Fruit fly (Drosophila melanogaster) whole organism, embryonic: ENCODE measurements around the gene CG7656.
A peak's percentile ranks its signal among the peaks of the same experiment; 100 is the strongest.

Experiments
- Aef1 ChIP-seq: fragments of 200-800 bp; sonication (Bioruptor generic); IDR thresholded peaks from 3 replicates; pipeline ENCODE4 v1.3.6; 2022; ENCODE audit warnings: missing biosample characterization, missing genetic modification characterization
- Asciz ChIP-seq: fragments of 200-800 bp; sonication (Bioruptor generic); optimal IDR thresholded peaks from 2 replicates; lab custom pipeline; 2017; ENCODE audit warnings: missing biosample characterization, mild to moderate bottlenecking, missing genetic modification characterization, missing genetic modification reagents
- CG10431 ChIP-seq: fragments of 200-800 bp; sonication (Bioruptor generic); optimal IDR thresholded peaks from 3 replicates; lab custom pipeline; 2018; ENCODE audit warnings: missing biosample characterization, mild to moderate bottlenecking, missing genetic modification characterization
- CG10979 ChIP-seq: fragments of 200-800 bp; sonication (Bioruptor generic); optimal IDR thresholded peaks from 2 replicates; lab custom pipeline; 2018; ENCODE audit warnings: missing biosample characterization, mild to moderate bottlenecking, missing genetic modification characterization, moderate library complexity
- CG11504 ChIP-seq: fragments of 200-800 bp; sonication (Bioruptor generic); optimal IDR thresholded peaks from 3 replicates; lab custom pipeline; 2019; ENCODE audit warnings: missing biosample characterization, mild to moderate bottlenecking, missing genetic modification characterization, moderate library complexity
- CG13296 ChIP-seq: fragments of 200-800 bp; sonication (Bioruptor generic); optimal IDR thresholded peaks from 3 replicates; lab custom pipeline; 2018; ENCODE audit warnings: missing biosample characterization, mild to moderate bottlenecking, missing genetic modification characterization
- CG14710 ChIP-seq: fragments of 200-800 bp; sonication (Bioruptor generic); optimal IDR thresholded peaks from 3 replicates; lab custom pipeline; 2019; ENCODE audit warnings: missing biosample characterization, mild to moderate bottlenecking, missing genetic modification characterization, moderate library complexity
- CG17829 ChIP-seq: fragments of 200-800 bp; optimal IDR thresholded peaks from 2 replicates; lab custom pipeline; 2019; ENCODE audit warnings: missing biosample characterization, mild to moderate bottlenecking, missing genetic modification characterization, moderate library complexity
- CG18262 ChIP-seq: fragments of 200-800 bp; optimal IDR thresholded peaks from 3 replicates; lab custom pipeline; 2019; ENCODE audit warnings: missing biosample characterization, mild to moderate bottlenecking, missing genetic modification characterization, moderate library complexity
- CG2120 ChIP-seq: fragments of 200-800 bp; sonication (Bioruptor generic); optimal IDR thresholded peaks from 3 replicates; lab custom pipeline; 2016; ENCODE audit warnings: missing biosample characterization, missing genetic modification characterization
- CG30020 ChIP-seq: fragments of 200-800 bp; optimal IDR thresholded peaks from 2 replicates; lab custom pipeline; 2019; ENCODE audit warnings: missing biosample characterization, mild to moderate bottlenecking, missing genetic modification characterization, moderate library complexity
- CG31365 ChIP-seq: fragments of 200-800 bp; sonication (Bioruptor generic); optimal IDR thresholded peaks from 2 replicates; lab custom pipeline; 2018; ENCODE audit warnings: missing biosample characterization, mild to moderate bottlenecking, missing genetic modification characterization
- CG34376 ChIP-seq: fragments of 200-800 bp; sonication (Bioruptor generic); optimal IDR thresholded peaks from 2 replicates; lab custom pipeline; 2018; ENCODE audit warnings: missing biosample characterization, mild to moderate bottlenecking, missing genetic modification characterization
- CG34422 ChIP-seq: fragments of 200-800 bp; sonication (Bioruptor generic); IDR thresholded peaks from 3 replicates; pipeline ENCODE4 v1.3.6; 2022; ENCODE audit warnings: missing biosample characterization, missing genetic modification characterization
- CG4282 ChIP-seq: fragments of 200-800 bp; sonication (Bioruptor generic); optimal IDR thresholded peaks from 2 replicates; lab custom pipeline; 2016; ENCODE audit warnings: missing biosample characterization, missing genetic modification characterization
- CG4730 ChIP-seq: fragments of 200-800 bp; sonication (Bioruptor generic); IDR thresholded peaks from 2 replicates; pipeline ENCODE4 v1.3.6; 2022; ENCODE audit warnings: missing biosample characterization, missing genetic modification characterization
- CG5180 ChIP-seq: fragments of 200-800 bp; sonication (Bioruptor generic); optimal IDR thresholded peaks from 3 replicates; lab custom pipeline; 2017; ENCODE audit warnings: missing biosample characterization, missing genetic modification characterization, mild to moderate bottlenecking, moderate library complexity, missing genetic modification reagents
- CG6689 ChIP-seq: fragments of 200-800 bp; sonication (Bioruptor generic); IDR thresholded peaks from 2 replicates; pipeline ENCODE4 v1.3.6; 2022; ENCODE audit warnings: missing biosample characterization, missing genetic modification characterization
- CG6765 ChIP-seq: fragments of 200-800 bp; sonication (Bioruptor generic); optimal IDR thresholded peaks from 3 replicates; lab custom pipeline; 2017; ENCODE audit warnings: missing biosample characterization, mild to moderate bottlenecking, missing genetic modification characterization
- CG6854 ChIP-seq: fragments of 200-800 bp; sonication (Bioruptor generic); optimal IDR thresholded peaks from 3 replicates; lab custom pipeline; 2017; ENCODE audit warnings: missing biosample characterization, mild to moderate bottlenecking, missing genetic modification characterization
- CG7786 ChIP-seq: fragments of 200-800 bp; sonication (Bioruptor generic); optimal IDR thresholded peaks from 2 replicates; lab custom pipeline; 2016; ENCODE audit warnings: missing biosample characterization, missing genetic modification characterization
- CTCF ChIP-seq: fragments of 200-800 bp; sonication (Bioruptor generic); optimal IDR thresholded peaks from 2 replicates; lab custom pipeline; 2017; ENCODE audit warnings: missing biosample characterization, mild to moderate bottlenecking, missing genetic modification characterization, moderate library complexity
- CoRest ChIP-seq: fragments of 200-800 bp; sonication (Bioruptor generic); optimal IDR thresholded peaks from 3 replicates; lab custom pipeline; 2018; ENCODE audit warnings: missing biosample characterization, mild to moderate bottlenecking, missing genetic modification characterization, moderate library complexity
- Dbx ChIP-seq: fragments of 200-800 bp; sonication (Bioruptor generic); IDR thresholded peaks from 3 replicates; pipeline ENCODE4 v1.3.6; 2022; ENCODE audit warnings: missing biosample characterization, missing genetic modification characterization
- Dp ChIP-seq: fragments of 200-800 bp; sonication (Bioruptor generic); optimal IDR thresholded peaks from 2 replicates; lab custom pipeline; 2018; ENCODE audit warnings: missing biosample characterization, mild to moderate bottlenecking, missing genetic modification characterization, moderate library complexity
- Fer1 ChIP-seq: fragments of 200-800 bp; sonication (Bioruptor generic); optimal IDR thresholded peaks from 2 replicates; lab custom pipeline; 2017; ENCODE audit warnings: missing biosample characterization, mild to moderate bottlenecking, missing genetic modification characterization
- GATAe ChIP-seq: fragments of 200-800 bp; sonication (Bioruptor generic); conservative IDR thresholded peaks from 2 replicates; pipeline ENCODE4 v1.3.6; 2022; ENCODE audit warnings: missing biosample characterization, missing genetic modification characterization
- Hr51 ChIP-seq, 2 experiments: fragments of 200-800 bp; sonication (Bioruptor generic); optimal IDR thresholded peaks; 2 replicates in 1 of 2; 3 replicates in 1 of 2; lab custom pipeline; 2016 to 2018; ENCODE audit warnings: missing biosample characterization in 2 of 2, missing genetic modification characterization in 2 of 2, mild to moderate bottlenecking in 1 of 2, moderate library complexity in 1 of 2
- MESR4 ChIP-seq: fragments of 200-800 bp; sonication (Bioruptor generic); optimal IDR thresholded peaks from 2 replicates; lab custom pipeline; 2018; ENCODE audit warnings: missing biosample characterization, mild to moderate bottlenecking, missing genetic modification characterization, moderate library complexity
- Mes4 ChIP-seq: fragments of 200-800 bp; sonication (Bioruptor generic); optimal IDR thresholded peaks from 2 replicates; lab custom pipeline; 2016; ENCODE audit warnings: missing biosample characterization, missing genetic modification characterization
- Opbp ChIP-seq: fragments of 200-800 bp; sonication (Bioruptor generic); IDR thresholded peaks from 3 replicates; pipeline ENCODE4 v1.3.6; 2022; ENCODE audit warnings: missing biosample characterization, missing genetic modification characterization; ENCODE audit not compliant: partially characterized antibody
- Pdp1 ChIP-seq, 2 experiments: fragments of 200-800 bp; sonication (Bioruptor generic); optimal IDR thresholded peaks; 3 replicates each; lab custom pipeline; 2016; ENCODE audit warnings: missing biosample characterization in 2 of 2, missing genetic modification characterization in 2 of 2, mild to moderate bottlenecking in 1 of 2, moderate library complexity in 1 of 2
- Sin3A ChIP-seq: fragments of >200 bp; optimal IDR thresholded peaks from 2 replicates; lab custom pipeline; 2018
- Sry-δ ChIP-seq: fragments of 200-800 bp; sonication (Bioruptor generic); optimal IDR thresholded peaks from 2 replicates; lab custom pipeline; 2016; ENCODE audit warnings: missing biosample characterization, missing genetic modification characterization
- Xrp1 ChIP-seq: fragments of 200-800 bp; sonication (Bioruptor generic); IDR thresholded peaks from 2 replicates; pipeline ENCODE4 v1.3.6; 2022; ENCODE audit warnings: missing biosample characterization, missing genetic modification characterization
- ato ChIP-seq: fragments of 200-800 bp; sonication (Bioruptor generic); IDR thresholded peaks from 2 replicates; pipeline ENCODE4 v1.3.6; 2022; ENCODE audit warnings: missing biosample characterization, missing genetic modification characterization; ENCODE audit not compliant: partially characterized antibody
- chinmo ChIP-seq: fragments of 200-800 bp; sonication (Bioruptor generic); IDR thresholded peaks from 4 replicates; pipeline ENCODE4 v1.3.6; 2022; ENCODE audit warnings: missing biosample characterization, missing genetic modification characterization; ENCODE audit not compliant: partially characterized antibody
- corto ChIP-seq: fragments of 200-800 bp; sonication (Bioruptor generic); optimal IDR thresholded peaks from 2 replicates; lab custom pipeline; 2016; ENCODE audit warnings: missing biosample characterization, mild to moderate bottlenecking, missing genetic modification characterization, moderate library complexity
- kni ChIP-seq: fragments of 200-800 bp; sonication (Bioruptor generic); optimal IDR thresholded peaks from 3 replicates; lab custom pipeline; 2017; ENCODE audit warnings: mild to moderate bottlenecking, missing biosample characterization, missing genetic modification reagents, missing genetic modification characterization
- lbe ChIP-seq: fragments of 200-800 bp; sonication (Bioruptor generic); optimal IDR thresholded peaks from 2 replicates; lab custom pipeline; 2016; ENCODE audit warnings: missing biosample characterization, mild to moderate bottlenecking, missing genetic modification characterization
- lilli ChIP-seq: fragments of 200-800 bp; sonication (Bioruptor generic); optimal IDR thresholded peaks from 3 replicates; lab custom pipeline; 2016; ENCODE audit warnings: missing biosample characterization, missing genetic modification characterization
- mirr ChIP-seq: fragments of 200-800 bp; sonication (Bioruptor generic); optimal IDR thresholded peaks from 3 replicates; lab custom pipeline; 2018; ENCODE audit warnings: missing biosample characterization, mild to moderate bottlenecking, missing genetic modification characterization
- pita ChIP-seq: fragments of 200-800 bp; sonication (Bioruptor generic); optimal IDR thresholded peaks from 2 replicates; lab custom pipeline; 2017; ENCODE audit warnings: missing biosample characterization, mild to moderate bottlenecking, missing genetic modification characterization
- slp2 ChIP-seq: fragments of 200-800 bp; sonication (Bioruptor generic); optimal IDR thresholded peaks from 2 replicates; lab custom pipeline; 2016; ENCODE audit warnings: missing biosample characterization, missing genetic modification characterization
- sr ChIP-seq: fragments of 200-800 bp; sonication (Bioruptor generic); IDR thresholded peaks from 3 replicates; pipeline ENCODE4 v1.3.6; 2022; ENCODE audit warnings: missing biosample characterization, missing genetic modification characterization
- twi ChIP-seq: fragments of 200-800 bp; optimal IDR thresholded peaks from 2 replicates; lab custom pipeline; 2019; ENCODE audit warnings: missing biosample characterization, mild to moderate bottlenecking, missing genetic modification characterization, moderate library complexity
- tx ChIP-seq: fragments of 200-800 bp; sonication (Bioruptor generic); optimal IDR thresholded peaks from 2 replicates; lab custom pipeline; 2016; ENCODE audit warnings: missing biosample characterization, missing genetic modification characterization
- wek ChIP-seq: fragments of 200-800 bp; sonication (Bioruptor generic); optimal IDR thresholded peaks from 3 replicates; lab custom pipeline; 2018; ENCODE audit warnings: missing biosample characterization, mild to moderate bottlenecking, missing genetic modification characterization, moderate library complexity
- zfh1 ChIP-seq: fragments of 200-800 bp; sonication (Bioruptor generic); IDR thresholded peaks from 3 replicates; pipeline ENCODE4 v1.3.6; 2022; ENCODE audit warnings: missing biosample characterization, missing genetic modification characterization

The CG7656 gene

DNA sequence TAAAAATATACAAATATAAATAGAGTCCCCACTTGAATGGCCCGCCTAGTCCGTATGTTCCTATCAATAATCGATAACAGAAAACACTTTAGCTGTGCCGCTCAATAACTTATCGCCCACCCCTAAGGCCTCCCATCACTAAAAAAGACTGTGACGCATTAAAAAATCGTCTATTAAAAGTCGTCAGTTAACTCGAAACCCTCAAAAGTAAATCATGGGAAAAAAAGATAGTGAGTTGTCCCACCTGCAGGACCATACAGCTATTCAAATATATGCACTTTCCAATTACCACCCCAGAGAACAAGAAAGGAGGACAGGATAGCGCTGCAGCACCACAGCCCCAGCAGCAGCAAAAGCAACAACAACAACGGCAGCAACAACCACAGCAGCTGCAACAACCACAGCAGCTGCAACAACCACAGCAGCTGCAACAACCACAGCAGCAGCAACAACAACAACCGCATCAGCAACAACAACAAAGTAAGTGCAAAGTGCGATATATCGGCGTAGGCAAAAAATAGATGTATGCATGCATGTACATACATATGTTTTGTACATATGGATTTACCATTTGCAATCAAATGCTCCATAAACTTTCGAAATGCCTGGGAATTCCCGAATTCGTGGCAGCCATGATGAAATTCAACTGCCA is 33.9 kb downstream of the CG7656 start, which contains the start of gene AGO2 (continued):
- TF ChIP-seq kni: peak; percentile 61
- peak; percentile 92 for TF ChIP-seq Dp (GFP tag; lab: Kevin White, UChicago)
- TF ChIP-seq GATAe: no peak
- TF ChIP-seq CG31365 (tag; lab: Kevin White, UChicago): peak; percentile 3
- TF ChIP-seq corto (GFP tag; lab: Kevin White, UChicago): no peak
- peak in 1 of 2 experiments; percentile 44 for TF ChIP-seq Pdp1 (GFP tag; optimal IDR thresholded peaks at IDR 0.05; lab: Kevin White, UChicago)
- TF ChIP-seq MESR4 (GFP tag; lab: Kevin White, UChicago): peak; percentile 99
- peak; percentile 20 for TF ChIP-seq CG18262
- peak; percentile 32 for TF ChIP-seq mirr (GFP tag; lab: Kevin White, UChicago)
- peak; percentile 62 for TF ChIP-seq ato (GFP tag; lab: Robert Waterston, UW)
- TF ChIP-seq chinmo: peak; percentile 95; the same call in 2 of the 4 replicates
- TF ChIP-seq Sry-δ (GFP tag; lab: Kevin White, UChicago): peak; percentile 95
- TF ChIP-seq CG30020: peak; percentile 63
- TF ChIP-seq Aef1 (GFP tag; lab: Robert Waterston, UW): peak; percentile 70
- TF ChIP-seq CG10431 (GFP tag; lab: Kevin White, UChicago): peak; percentile 61
- peak; percentile 17 for TF ChIP-seq wek (GFP tag; lab: Kevin White, UChicago)
- peak; percentile 28 for TF ChIP-seq CG13296
- TF ChIP-seq Fer1 (GFP tag; lab: Kevin White, UChicago): peak; percentile 13
- no peak for TF ChIP-seq CG4282 (GFP tag; lab: Kevin White, UChicago)
- TF ChIP-seq CG6765: peak; percentile 24
- no peak for TF ChIP-seq slp2 (GFP tag; lab: Kevin White, UChicago)
- TF ChIP-seq sr (GFP tag; lab: Robert Waterston, UW): no peak
- TF ChIP-seq Sin3A (lab: Kevin White, UChicago): peak; percentile 59
- peak; percentile 12 for TF ChIP-seq CG34376 (GFP tag; lab: Kevin White, UChicago)
- TF ChIP-seq CG2120 (GFP tag; lab: Kevin White, UChicago): peak; percentile 11
- peak; percentile 53 for TF ChIP-seq twi
- peak; percentile 43 for TF ChIP-seq lbe (GFP tag; lab: Kevin White, UChicago)
- TF ChIP-seq CTCF (GFP tag; lab: Kevin White, UChicago): peak; percentile 61
- TF ChIP-seq CG7786 (GFP tag; lab: Kevin White, UChicago): no peak
- no peak for TF ChIP-seq tx (GFP tag; lab: Kevin White, UChicago)
- 0 out of 3 replicates have a peak, but pooled peaks have one; percentile 34 for TF ChIP-seq Dbx (GFP tag; lab: Robert Waterston, UW)
- TF ChIP-seq Xrp1 (GFP tag; lab: Robert Waterston, UW): peak; percentile 41; the same call in 1 of the 2 replicates
- TF ChIP-seq CoRest: peak; percentile 23
- TF ChIP-seq CG14710: peak; percentile 81
- peak; percentile 12 for TF ChIP-seq CG10979 (tag; lab: Kevin White, UChicago)
- TF ChIP-seq zfh1 (GFP tag; lab: Robert Waterston, UW): no peak
- peak; percentile 62; the same call in 2 of the 3 replicates for TF ChIP-seq Opbp
- TF ChIP-seq Asciz (GFP tag; lab: Kevin White, UChicago): peak; percentile 23
- no peak for TF ChIP-seq CG4730
- peak; percentile 62 for TF ChIP-seq CG17829 (tag; lab: Kevin White, UChicago)
- TF ChIP-seq pita (GFP tag; lab: Kevin White, UChicago): peak; percentile 62
- TF ChIP-seq CG11504 (tag; lab: Kevin White, UChicago): peak; percentile 76
- TF ChIP-seq Mes4 (GFP tag; lab: Kevin White, UChicago): no peak
- peak; percentile 30 for TF ChIP-seq lilli (GFP tag; lab: Kevin White, UChicago)
- peak in 1 of 2 experiments; percentile 61 for TF ChIP-seq Hr51 (GFP tag; optimal IDR thresholded peaks at IDR 0.05; lab: Kevin White, UChicago)
- TF ChIP-seq CG6689 (GFP tag; lab: Robert Waterston, UW): 0 out of 2 replicates have a peak, but pooled peaks have one; percentile 28
- peak; percentile 3 for TF ChIP-seq CG6854 (GFP tag; lab: Kevin White, UChicago)
- TF ChIP-seq CG34422 (GFP tag; lab: Robert Waterston, UW): peak; percentile 76; the same call in 1 of the 3 replicates
- peak; percentile 11 for TF ChIP-seq CG5180 (GFP tag; lab: Kevin White, UChicago)
